Worm (Caenorhabditis elegans) whole organism, L4 larva: ENCODE results near the gene C06H2.2.

Experiments
- D1046.2 ChIP-seq: fragments of 200-800 bp; sonication (Bioruptor generic); IDR thresholded peaks from 2 replicates; pipeline ENCODE4 v1.3.6; 2022; ENCODE audit warnings: missing genetic modification characterization, missing compliant biosample characterization
- F10B5.3 ChIP-seq: sonication (generic microtip); optimal IDR thresholded peaks from 2 replicates; lab custom pipeline; 2016; ENCODE audit warnings: mild to moderate bottlenecking, missing genetic modification characterization, missing compliant biosample characterization
- F26F4.8 ChIP-seq: fragments of 200-800 bp; sonication (Bioruptor generic); conservative IDR thresholded peaks from 2 replicates; pipeline ENCODE4 v1.3.6; 2022; ENCODE audit warnings: missing genetic modification characterization, missing compliant biosample characterization
- F37D6.2 ChIP-seq: sonication (generic microtip); optimal IDR thresholded peaks from 2 replicates; lab custom pipeline; 2016; ENCODE audit warnings: mild to moderate bottlenecking, missing genetic modification characterization, missing compliant biosample characterization
- F49E8.2 ChIP-seq: sonication (generic microtip); optimal IDR thresholded peaks from 2 replicates; lab custom pipeline; 2016; ENCODE audit warnings: missing compliant biosample characterization, mild to moderate bottlenecking, missing genetic modification characterization, borderline replicate concordance
- R02D3.7 ChIP-seq: fragments of 150-350 bp; sonication (generic microtip); optimal IDR thresholded peaks from 3 replicates; lab custom pipeline; 2014; ENCODE audit warnings: missing biosample characterization, missing genetic modification characterization
- T20F7.1 ChIP-seq: fragments of 200-800 bp; sonication (Bioruptor generic); optimal IDR thresholded peaks from 2 replicates; lab custom pipeline; 2018; ENCODE audit warnings: mild to moderate bottlenecking, missing genetic modification characterization, missing compliant biosample characterization
- Y48G9A.11 ChIP-seq: fragments of 200-800 bp; sonication (Bioruptor generic); IDR thresholded peaks from 2 replicates; pipeline ENCODE4 v1.3.6; 2022; ENCODE audit warnings: missing genetic modification reagents, missing genetic modification characterization, missing compliant biosample characterization
- Y5F2A.4 ChIP-seq: fragments of 200-800 bp; sonication (Bioruptor generic); optimal IDR thresholded peaks from 2 replicates; lab custom pipeline; 2018; ENCODE audit warnings: mild to moderate bottlenecking, missing genetic modification characterization, missing compliant biosample characterization
- Y75B8A.6 ChIP-seq: fragments of 200-800 bp; sonication (Bioruptor generic); IDR thresholded peaks from 2 replicates; pipeline ENCODE4 v1.3.6; 2022; ENCODE audit warnings: missing genetic modification reagents, missing genetic modification characterization, missing compliant biosample characterization
- ZK337.2 ChIP-seq: fragments of 200-800 bp; sonication (Bioruptor generic); IDR thresholded peaks from 2 replicates; pipeline ENCODE4 v1.3.6; 2022; ENCODE audit warnings: missing genetic modification reagents, missing genetic modification characterization, missing compliant biosample characterization
- ZK546.5 ChIP-seq, 2 experiments: sonication (generic microtip); optimal IDR thresholded peaks; 2 replicates each; lab custom pipeline; 2017; ENCODE audit warnings: missing biosample characterization in 2 of 2, missing genetic modification characterization in 2 of 2
- arid-1 ChIP-seq: fragments of 200-800 bp; sonication (Bioruptor generic); conservative IDR thresholded peaks from 2 replicates; pipeline ENCODE4 v1.3.6; 2022; ENCODE audit warnings: missing genetic modification reagents, missing genetic modification characterization, missing compliant biosample characterization
- attf-4 ChIP-seq: sonication (generic microtip); optimal IDR thresholded peaks from 3 replicates; lab custom pipeline; 2017; ENCODE audit warnings: missing biosample characterization, missing genetic modification characterization
- ceh-28 ChIP-seq: fragments of 150-350 bp; optimal IDR thresholded peaks from 2 replicates; lab custom pipeline; 2014; ENCODE audit warnings: missing biosample characterization, missing genetic modification reagents, missing genetic modification characterization
- ceh-32 ChIP-seq: sonication (generic microtip); optimal IDR thresholded peaks from 2 replicates; lab custom pipeline; 2016; ENCODE audit warnings: mild to moderate bottlenecking, missing genetic modification characterization, missing compliant biosample characterization; ENCODE audit not compliant: poor library complexity
- ceh-44 ChIP-seq: fragments of 200-800 bp; sonication (Bioruptor generic); IDR thresholded peaks from 2 replicates; pipeline ENCODE4 v1.3.6; 2022; ENCODE audit warnings: missing genetic modification reagents, missing genetic modification characterization, missing compliant biosample characterization
- ceh-62 ChIP-seq: sonication (generic microtip); optimal IDR thresholded peaks from 2 replicates; lab custom pipeline; 2017; ENCODE audit warnings: missing biosample characterization, missing genetic modification characterization
- daf-12 ChIP-seq: fragments of 150-350 bp; optimal IDR thresholded peaks from 2 replicates; lab custom pipeline; 2014; ENCODE audit warnings: missing biosample characterization, missing genetic modification reagents, missing genetic modification characterization
- daf-19 ChIP-seq: fragments of 200-800 bp; sonication (Bioruptor generic); conservative IDR thresholded peaks from 2 replicates; pipeline ENCODE4 v1.3.6; 2022; ENCODE audit warnings: missing genetic modification characterization, missing compliant biosample characterization
- dmd-6 ChIP-seq: fragments of 200-800 bp; sonication (Bioruptor generic); IDR thresholded peaks from 2 replicates; pipeline ENCODE4 v1.3.6; 2022; ENCODE audit warnings: missing genetic modification reagents, missing genetic modification characterization, missing compliant biosample characterization
- dmd-8 ChIP-seq: fragments of 200-800 bp; sonication (Bioruptor generic); IDR thresholded peaks from 2 replicates; pipeline ENCODE4 v1.3.6; 2022; ENCODE audit warnings: missing genetic modification characterization, missing compliant biosample characterization
- dpl-1 ChIP-seq: fragments of 150-350 bp; optimal IDR thresholded peaks from 2 replicates; lab custom pipeline; 2014; ENCODE audit warnings: missing biosample characterization, missing genetic modification reagents, missing genetic modification characterization
- fkh-10 ChIP-seq: fragments of 150-350 bp; optimal IDR thresholded peaks from 2 replicates; lab custom pipeline; 2014; ENCODE audit warnings: missing biosample characterization, missing genetic modification reagents, missing genetic modification characterization
- gei-8 ChIP-seq: fragments of 200-800 bp; sonication (Bioruptor generic); optimal IDR thresholded peaks from 2 replicates; lab custom pipeline; 2018; ENCODE audit warnings: mild to moderate bottlenecking, missing genetic modification characterization, missing compliant biosample characterization
- hif-1 ChIP-seq, 2 experiments: sonication (generic microtip); optimal IDR thresholded peaks; 2 replicates each; lab custom pipeline; 2016 to 2017; ENCODE audit warnings: missing compliant biosample characterization in 2 of 2, missing genetic modification characterization in 2 of 2, missing genetic modification reagents in 2 of 2, missing genotype in 2 of 2, mild to moderate bottlenecking in 1 of 2
- lim-7 ChIP-seq: fragments of 200-800 bp; sonication (Bioruptor generic); IDR thresholded peaks from 2 replicates; pipeline ENCODE4 v1.3.6; 2022; ENCODE audit warnings: missing genetic modification characterization, missing compliant biosample characterization
- lin-13 ChIP-seq: fragments of 150-350 bp; optimal IDR thresholded peaks from 2 replicates; lab custom pipeline; 2014; ENCODE audit warnings: missing biosample characterization, missing genetic modification reagents, missing genetic modification characterization
- lin-38 ChIP-seq: fragments of 200-800 bp; sonication (Bioruptor generic); IDR thresholded peaks from 2 replicates; pipeline ENCODE4 v1.3.6; 2022; ENCODE audit warnings: missing genetic modification reagents, missing genetic modification characterization, missing compliant biosample characterization
- lir-3 ChIP-seq: sonication (generic microtip); optimal IDR thresholded peaks from 2 replicates; lab custom pipeline; 2016; ENCODE audit warnings: mild to moderate bottlenecking, missing genetic modification characterization, missing compliant biosample characterization
- madf-9 ChIP-seq: fragments of 200-800 bp; sonication (Bioruptor generic); conservative IDR thresholded peaks from 2 replicates; pipeline ENCODE4 v1.3.6; 2022; ENCODE audit warnings: missing genetic modification reagents, missing genetic modification characterization, missing compliant biosample characterization
- mdt-29 ChIP-seq: fragments of 200-800 bp; sonication (Bioruptor generic); IDR thresholded peaks from 2 replicates; pipeline ENCODE4 v1.3.6; 2022; ENCODE audit warnings: missing genetic modification reagents, missing genetic modification characterization, missing compliant biosample characterization
- mep-1 ChIP-seq: fragments of 150-350 bp; sonication (generic microtip); optimal IDR thresholded peaks from 3 replicates; lab custom pipeline; 2014; ENCODE audit warnings: missing biosample characterization, missing genetic modification characterization
- mes-2 ChIP-seq: sonication (generic microtip); optimal IDR thresholded peaks from 2 replicates; lab custom pipeline; 2016; ENCODE audit warnings: missing genotype, mild to moderate bottlenecking, missing genetic modification characterization, missing compliant biosample characterization; ENCODE audit not compliant: poor library complexity, severe bottlenecking
- mxl-2 ChIP-seq: fragments of 200-800 bp; sonication (Bioruptor generic); conservative IDR thresholded peaks from 2 replicates; pipeline ENCODE4 v1.3.6; 2022; ENCODE audit warnings: missing genetic modification reagents, missing genetic modification characterization, missing compliant biosample characterization
- nhr-10 ChIP-seq: fragments of 150-350 bp; optimal IDR thresholded peaks from 2 replicates; lab custom pipeline; 2014; ENCODE audit warnings: missing biosample characterization, missing genetic modification characterization
- nhr-11 ChIP-seq: fragments of 150-350 bp; optimal IDR thresholded peaks from 2 replicates; lab custom pipeline; 2014; ENCODE audit warnings: missing biosample characterization, missing genetic modification characterization
- nhr-111 ChIP-seq: fragments of 200-800 bp; sonication (Bioruptor generic); optimal IDR thresholded peaks from 2 replicates; lab custom pipeline; 2018; ENCODE audit warnings: mild to moderate bottlenecking, missing genetic modification characterization, missing compliant biosample characterization
- nhr-41 ChIP-seq: fragments of 200-800 bp; sonication (Bioruptor generic); IDR thresholded peaks from 2 replicates; pipeline ENCODE4 v1.3.6; 2022; ENCODE audit warnings: missing genetic modification reagents, missing genetic modification characterization, missing compliant biosample characterization
- nhr-6 ChIP-seq: fragments of 150-350 bp; optimal IDR thresholded peaks from 2 replicates; lab custom pipeline; 2014; ENCODE audit warnings: missing biosample characterization, missing genetic modification characterization
- nhr-76 ChIP-seq: fragments of 150-350 bp; optimal IDR thresholded peaks from 2 replicates; lab custom pipeline; 2014; ENCODE audit warnings: missing biosample characterization, missing genetic modification characterization
- pha-4 ChIP-seq, 2 experiments: fragments of 150-350 bp in 1 of 2; fragments of 200-800 bp in 1 of 2; sonication (Bioruptor generic) in 1 of 2; IDR thresholded peaks in 1 of 2; optimal IDR thresholded peaks in 1 of 2; 2 replicates each; pipeline versions ENCODE4 v1.3.6 to Lab custom; 2014 to 2022; ENCODE audit warnings: missing genetic modification characterization in 2 of 2, missing genetic modification reagents in 2 of 2, missing biosample characterization in 1 of 2, missing compliant biosample characterization in 1 of 2
- pqm-1 ChIP-seq: sonication (generic microtip); optimal IDR thresholded peaks from 2 replicates; lab custom pipeline; 2017; ENCODE audit warnings: missing biosample characterization, missing genetic modification characterization
- skn-1 ChIP-seq: fragments of 150-350 bp; optimal IDR thresholded peaks from 2 replicates; lab custom pipeline; 2014; ENCODE audit warnings: missing biosample characterization, missing genetic modification characterization
- snpc-1.2 ChIP-seq: fragments of 200-800 bp; sonication (Bioruptor generic); IDR thresholded peaks from 2 replicates; pipeline ENCODE4 v1.3.6; 2022; ENCODE audit warnings: missing genetic modification reagents, missing genetic modification characterization, missing compliant biosample characterization
- tag-97 ChIP-seq: fragments of 200-800 bp; sonication (Bioruptor generic); IDR thresholded peaks from 2 replicates; pipeline ENCODE4 v1.3.6; 2022; ENCODE audit warnings: missing genetic modification characterization, missing compliant biosample characterization
- tra-1 ChIP-seq: fragments of 200-800 bp; sonication (Bioruptor generic); IDR thresholded peaks from 2 replicates; pipeline ENCODE4 v1.3.6; 2022; ENCODE audit warnings: missing genetic modification reagents, missing genetic modification characterization, missing compliant biosample characterization
- unc-130 ChIP-seq: sonication (generic microtip); optimal IDR thresholded peaks from 2 replicates; lab custom pipeline; 2016; ENCODE audit warnings: missing genetic modification reagents, missing genetic modification characterization, missing compliant biosample characterization
- zfp-2 ChIP-seq: sonication (generic microtip); optimal IDR thresholded peaks from 2 replicates; lab custom pipeline; 2016; ENCODE audit warnings: mild to moderate bottlenecking, missing genetic modification characterization, missing compliant biosample characterization
- zip-11 ChIP-seq: fragments of 200-800 bp; sonication (Bioruptor generic); IDR thresholded peaks from 2 replicates; pipeline ENCODE4 v1.3.6; 2022; ENCODE audit warnings: missing genetic modification characterization, missing compliant biosample characterization
- ztf-11 ChIP-seq: fragments of 150-350 bp; optimal IDR thresholded peaks from 2 replicates; lab custom pipeline; 2014; ENCODE audit warnings: missing biosample characterization, missing genetic modification characterization

Gene C06H2.2

DNA sequence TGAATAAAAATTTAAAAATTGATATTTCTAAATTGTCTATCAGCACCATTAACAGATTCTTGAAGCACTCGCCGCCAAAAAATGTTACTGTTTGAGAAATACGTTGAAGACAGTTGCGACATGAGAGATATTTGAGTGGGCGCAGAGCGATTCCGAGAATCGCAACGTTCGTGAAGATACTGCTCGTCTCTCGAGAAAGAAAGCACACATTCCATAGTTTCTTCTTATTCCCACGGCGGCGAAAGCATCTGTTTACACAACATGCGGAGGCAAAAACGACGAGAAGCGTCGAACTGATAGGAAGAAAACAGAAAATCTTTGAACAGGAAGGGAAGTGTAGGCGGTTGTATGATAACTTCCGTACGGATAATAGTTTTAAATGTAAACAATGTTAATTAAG lies 42.5 kb upstream of the C06H2.2 start (continued):
- TF ChIP-seq tra-1 (GFP tag; lab: Robert Waterston, UW) (0 out of 2 replicates have a peak, but pooled peaks have one; percentile 48), daf-12 (tag; lab: Kevin White, UChicago) (no peak), lim-7 (GFP tag; lab: Robert Waterston, UW) (no peak), lin-38 (GFP tag; lab: Robert Waterston, UW) (0 out of 2 replicates have a peak, but pooled peaks have one; percentile 7), skn-1 (tag; lab: Kevin White, UChicago) (no peak), pqm-1 (tag; lab: Kevin White, UChicago) (no peak), ceh-32 (tag; lab: Kevin White, UChicago) (no peak), ceh-44 (GFP tag; lab: Robert Waterston, UW) (no peak), zip-11 (GFP tag; lab: Robert Waterston, UW) (no peak), unc-130 (GFP tag; lab: Kevin White, UChicago) (no peak), D1046.2 (GFP tag; lab: Robert Waterston, UW) (no peak), T20F7.1 (GFP tag; lab: Kevin White, UChicago) (no peak), pha-4 (GFP tag; IDR thresholded peaks at IDR 0.05; lab: Robert Waterston, UW) (peak; percentile 47; the same call in 1 of the 2 replicates), pha-4 (tag; optimal IDR thresholded peaks at IDR 0.05; lab: Kevin White, UChicago) (no peak), Y5F2A.4 (GFP tag; lab: Kevin White, UChicago) (no peak), mep-1 (tag; lab: Kevin White, UChicago) (no peak), gei-8 (GFP tag; lab: Kevin White, UChicago) (no peak), arid-1 (GFP tag; lab: Robert Waterston, UW) (no peak), nhr-76 (no peak), R02D3.7 (tag; lab: Kevin White, UChicago) (no peak), nhr-10 (tag; lab: Kevin White, UChicago) (no peak), mes-2 (no peak), zfp-2 (tag; lab: Kevin White, UChicago) (no peak), F10B5.3 (no peak), mdt-29 (GFP tag; lab: Robert Waterston, UW) (no peak), nhr-41 (GFP tag; lab: Robert Waterston, UW) (no peak), ztf-11 (tag; lab: Kevin White, UChicago) (no peak), lin-13 (GFP tag; lab: Kevin White, UChicago) (peak; percentile 16), F37D6.2 (tag; lab: Kevin White, UChicago) (no peak), mxl-2 (GFP tag; lab: Robert Waterston, UW) (no peak), fkh-10 (GFP tag; lab: Kevin White, UChicago) (no peak), tag-97 (GFP tag; lab: Robert Waterston, UW) (no peak), snpc-1.2 (no peak), F49E8.2 (tag; lab: Kevin White, UChicago) (no peak), ceh-62 (no peak), F26F4.8 (GFP tag; lab: Robert Waterston, UW) (no peak), lir-3 (no peak), madf-9 (GFP tag; lab: Robert Waterston, UW) (no peak), dpl-1 (GFP tag; lab: Kevin White, UChicago) (no peak), hif-1 (tag; optimal IDR thresholded peaks at IDR 0.05; lab: Kevin White, UChicago) (no peak), Y75B8A.6 (GFP tag; lab: Robert Waterston, UW) (no peak), nhr-6 (tag; lab: Kevin White, UChicago) (no peak), daf-19 (GFP tag; lab: Robert Waterston, UW) (no peak), nhr-11 (tag; lab: Kevin White, UChicago) (peak; percentile 73), dmd-8 (GFP tag; lab: Robert Waterston, UW) (0 out of 2 replicates have a peak, but pooled peaks have one; percentile 9), Y48G9A.11 (no peak), nhr-111 (GFP tag; lab: Kevin White, UChicago) (no peak), dmd-6 (peak; percentile 32; the same call in 1 of the 2 replicates), attf-4 (no peak), ZK337.2 (no peak), ZK546.5 (tag; optimal IDR thresholded peaks at IDR 0.05; lab: Kevin White, UChicago) (no peak), ceh-28 (tag; lab: Kevin White, UChicago) (no peak)
